Fruit fly (Drosophila melanogaster) whole organism, embryonic: ENCODE results near the gene CG6106.
A peak's percentile ranks its signal among the peaks of the same experiment; 100 is the strongest.

Source experiments
- Abd-B ChIP-seq: fragments of 200-800 bp; sonication (Bioruptor generic); optimal IDR thresholded peaks from 2 replicates; lab custom pipeline; 2018; ENCODE audit warnings: missing biosample characterization, mild to moderate bottlenecking, missing genetic modification characterization, moderate library complexity
- B-H2 ChIP-seq: fragments of 200-800 bp; sonication (Bioruptor generic); optimal IDR thresholded peaks from 2 replicates; lab custom pipeline; 2018; ENCODE audit warnings: missing biosample characterization, mild to moderate bottlenecking, missing genetic modification characterization
- Blimp-1 ChIP-seq: fragments of 200-800 bp; sonication (Bioruptor generic); optimal IDR thresholded peaks from 3 replicates; lab custom pipeline; 2018; ENCODE audit warnings: missing biosample characterization, missing genetic modification characterization, mild to moderate bottlenecking, moderate library complexity, missing genetic modification reagents
- CG10462 ChIP-seq: fragments of 200-800 bp; sonication (Bioruptor generic); optimal IDR thresholded peaks from 2 replicates; lab custom pipeline; 2016; ENCODE audit warnings: missing biosample characterization, missing genetic modification characterization
- CG11695 ChIP-seq: fragments of 200-800 bp; sonication (Bioruptor generic); IDR thresholded peaks from 3 replicates; pipeline ENCODE4 v1.3.6; 2022; ENCODE audit warnings: missing biosample characterization, missing genetic modification characterization
- CG11723 ChIP-seq: fragments of 200-800 bp; sonication (Bioruptor generic); optimal IDR thresholded peaks from 2 replicates; lab custom pipeline; 2017; ENCODE audit warnings: missing biosample characterization, mild to moderate bottlenecking, missing genetic modification characterization
- CG12071 ChIP-seq: fragments of 200-800 bp; sonication (Bioruptor generic); optimal IDR thresholded peaks from 3 replicates; lab custom pipeline; 2018; ENCODE audit warnings: missing biosample characterization, mild to moderate bottlenecking, missing genetic modification characterization
- CG12659 ChIP-seq: fragments of 200-800 bp; sonication (Bioruptor generic); optimal IDR thresholded peaks from 3 replicates; lab custom pipeline; 2017; ENCODE audit warnings: mild to moderate bottlenecking, missing biosample characterization, missing genetic modification reagents, missing genetic modification characterization
- CG12744 ChIP-seq: fragments of 200-800 bp; sonication (Bioruptor generic); optimal IDR thresholded peaks from 2 replicates; lab custom pipeline; 2016; ENCODE audit warnings: missing biosample characterization, missing genetic modification characterization
- CG13775 ChIP-seq: fragments of 200-800 bp; sonication (Bioruptor generic); optimal IDR thresholded peaks from 3 replicates; lab custom pipeline; 2017; ENCODE audit warnings: missing biosample characterization, mild to moderate bottlenecking, missing genetic modification characterization
- CG14441 ChIP-seq: fragments of 200-800 bp; sonication (Bioruptor generic); IDR thresholded peaks from 2 replicates; pipeline ENCODE4 v1.3.6; 2022; ENCODE audit warnings: missing biosample characterization, missing genetic modification characterization
- CG18764 ChIP-seq: fragments of 200-800 bp; sonication (Bioruptor generic); optimal IDR thresholded peaks from 3 replicates; lab custom pipeline; 2016; ENCODE audit warnings: missing biosample characterization, missing genetic modification characterization
- CG2202 ChIP-seq: fragments of 200-800 bp; sonication (Bioruptor generic); optimal IDR thresholded peaks from 2 replicates; lab custom pipeline; 2018; ENCODE audit warnings: missing biosample characterization, mild to moderate bottlenecking, missing genetic modification characterization
- CG2712 ChIP-seq: fragments of 200-800 bp; optimal IDR thresholded peaks from 3 replicates; lab custom pipeline; 2019; ENCODE audit warnings: missing biosample characterization, mild to moderate bottlenecking, missing genetic modification characterization, moderate library complexity
- CG30020 ChIP-seq: fragments of 200-800 bp; optimal IDR thresholded peaks from 2 replicates; lab custom pipeline; 2019; ENCODE audit warnings: missing biosample characterization, mild to moderate bottlenecking, missing genetic modification characterization, moderate library complexity
- CG5180 ChIP-seq: fragments of 200-800 bp; sonication (Bioruptor generic); optimal IDR thresholded peaks from 3 replicates; lab custom pipeline; 2017; ENCODE audit warnings: missing biosample characterization, missing genetic modification characterization, mild to moderate bottlenecking, moderate library complexity, missing genetic modification reagents
- CG7556 ChIP-seq: fragments of 200-800 bp; sonication (Bioruptor generic); optimal IDR thresholded peaks from 2 replicates; lab custom pipeline; 2017; ENCODE audit warnings: missing biosample characterization, mild to moderate bottlenecking, missing genetic modification characterization
- CG8924 ChIP-seq: fragments of 200-800 bp; optimal IDR thresholded peaks from 3 replicates; lab custom pipeline; 2019; ENCODE audit warnings: missing biosample characterization, mild to moderate bottlenecking, missing genetic modification characterization, moderate library complexity
- CkIIα-i1 ChIP-seq: fragments of 200-800 bp; sonication (Bioruptor generic); IDR thresholded peaks from 2 replicates; pipeline ENCODE4 v1.3.6; 2022; ENCODE audit warnings: missing biosample characterization, missing genetic modification characterization
- CoRest ChIP-seq: fragments of 200-800 bp; sonication (Bioruptor generic); optimal IDR thresholded peaks from 3 replicates; lab custom pipeline; 2018; ENCODE audit warnings: missing biosample characterization, mild to moderate bottlenecking, missing genetic modification characterization, moderate library complexity
- Deaf1 ChIP-seq: fragments of 200-800 bp; optimal IDR thresholded peaks from 3 replicates; lab custom pipeline; 2019; ENCODE audit warnings: missing biosample characterization, mild to moderate bottlenecking, missing genetic modification characterization, moderate library complexity
- Gsc ChIP-seq: fragments of 200-800 bp; sonication (Bioruptor generic); IDR thresholded peaks from 2 replicates; pipeline ENCODE4 v1.3.6; 2022; ENCODE audit warnings: missing biosample characterization, missing genetic modification characterization
- HLHmδ ChIP-seq: fragments of 200-800 bp; sonication (Bioruptor generic); optimal IDR thresholded peaks from 2 replicates; lab custom pipeline; 2018; ENCODE audit warnings: missing biosample characterization, mild to moderate bottlenecking, missing genetic modification characterization, moderate library complexity
- Hr39 ChIP-seq: fragments of >200 bp; optimal IDR thresholded peaks from 2 replicates; lab custom pipeline; 2017
- MESR4 ChIP-seq: fragments of 200-800 bp; sonication (Bioruptor generic); optimal IDR thresholded peaks from 2 replicates; lab custom pipeline; 2018; ENCODE audit warnings: missing biosample characterization, mild to moderate bottlenecking, missing genetic modification characterization, moderate library complexity
- Oli ChIP-seq: fragments of 200-800 bp; sonication (Bioruptor generic); optimal IDR thresholded peaks from 2 replicates; lab custom pipeline; 2018; ENCODE audit warnings: missing biosample characterization, mild to moderate bottlenecking, missing genetic modification characterization, moderate library complexity
- Taf1 ChIP-seq: fragments of 200-800 bp; sonication (Bioruptor generic); IDR thresholded peaks from 2 replicates; pipeline ENCODE4 v1.3.6; 2022; ENCODE audit warnings: missing biosample characterization, missing genetic modification characterization
- Vsx1 ChIP-seq: fragments of 200-800 bp; sonication (Bioruptor generic); optimal IDR thresholded peaks from 2 replicates; lab custom pipeline; 2017; ENCODE audit warnings: missing biosample characterization, mild to moderate bottlenecking, missing genetic modification characterization, missing genetic modification reagents
- bigmax ChIP-seq: fragments of 200-800 bp; sonication (Bioruptor generic); optimal IDR thresholded peaks from 2 replicates; lab custom pipeline; 2018; ENCODE audit warnings: missing biosample characterization, mild to moderate bottlenecking, missing genetic modification characterization
- bowl ChIP-seq: fragments of 200-800 bp; sonication (Bioruptor generic); IDR thresholded peaks from 2 replicates; pipeline ENCODE4 v1.3.6; 2022; ENCODE audit warnings: missing biosample characterization, missing genetic modification characterization
- chif ChIP-seq, 2 experiments: fragments of 200-800 bp; sonication (Bioruptor generic); optimal IDR thresholded peaks; 3 replicates each; lab custom pipeline; 2016; ENCODE audit warnings: missing biosample characterization in 2 of 2, missing genetic modification characterization in 2 of 2
- da ChIP-seq: fragments of 200-800 bp; sonication (Bioruptor generic); optimal IDR thresholded peaks from 2 replicates; lab custom pipeline; 2016; ENCODE audit warnings: missing biosample characterization, missing genetic modification characterization
- dpn ChIP-seq, 2 experiments: fragments of 200-800 bp; sonication (Bioruptor generic); optimal IDR thresholded peaks; 3 replicates each; lab custom pipeline; 2016; ENCODE audit warnings: missing biosample characterization in 2 of 2, missing genetic modification characterization in 2 of 2
- ems ChIP-seq: fragments of 200-800 bp; sonication (Bioruptor generic); optimal IDR thresholded peaks from 3 replicates; lab custom pipeline; 2016; ENCODE audit warnings: missing biosample characterization, missing genetic modification characterization
- fu2 ChIP-seq: fragments of 200-800 bp; sonication (Bioruptor generic); optimal IDR thresholded peaks from 2 replicates; lab custom pipeline; 2016; ENCODE audit warnings: missing biosample characterization, missing genetic modification characterization
- hbn ChIP-seq: fragments of 200-800 bp; sonication (Bioruptor generic); IDR thresholded peaks from 2 replicates; pipeline ENCODE4 v1.3.6; 2022; ENCODE audit warnings: missing biosample characterization, missing genetic modification characterization; ENCODE audit not compliant: partially characterized antibody
- hkb ChIP-seq, 2 experiments: fragments of 200-800 bp in 1 of 2; fragments of >200 bp in 1 of 2; sonication (Bioruptor generic) in 1 of 2; IDR thresholded peaks in 1 of 2; optimal IDR thresholded peaks in 1 of 2; 2 replicates each; pipeline versions ENCODE4 v1.3.6 to Lab custom; 2017 to 2022; ENCODE audit warnings: missing biosample characterization in 1 of 2, missing genetic modification characterization in 1 of 2
- jigr1 ChIP-seq: fragments of 200-800 bp; sonication (Bioruptor generic); IDR thresholded peaks from 3 replicates; pipeline ENCODE4 v1.3.6; 2022; ENCODE audit warnings: missing biosample characterization, missing genetic modification characterization
- knrl ChIP-seq: fragments of 200-800 bp; sonication (Bioruptor generic); IDR thresholded peaks from 3 replicates; pipeline ENCODE4 v1.3.6; 2022; ENCODE audit warnings: missing biosample characterization, missing genetic modification characterization; ENCODE audit not compliant: partially characterized antibody
- lab ChIP-seq: fragments of 200-800 bp; sonication (Bioruptor generic); optimal IDR thresholded peaks from 3 replicates; lab custom pipeline; 2017; ENCODE audit warnings: missing biosample characterization, missing genetic modification characterization, mild to moderate bottlenecking, moderate library complexity, missing genetic modification reagents
- nau ChIP-seq: fragments of 200-800 bp; sonication (Bioruptor generic); optimal IDR thresholded peaks from 3 replicates; lab custom pipeline; 2017; ENCODE audit warnings: missing biosample characterization, mild to moderate bottlenecking, missing genetic modification characterization, missing genetic modification reagents
- sens ChIP-seq: fragments of 200-800 bp; sonication (Bioruptor generic); peaks from one replicate; lab custom pipeline; 2016; ENCODE audit warnings: missing biosample characterization, missing genetic modification characterization
- seq ChIP-seq: fragments of 200-800 bp; sonication (Bioruptor generic); IDR thresholded peaks from 2 replicates; pipeline ENCODE4 v1.3.6; 2022; ENCODE audit warnings: missing biosample characterization, missing genetic modification characterization
- sr ChIP-seq: fragments of 200-800 bp; sonication (Bioruptor generic); IDR thresholded peaks from 3 replicates; pipeline ENCODE4 v1.3.6; 2022; ENCODE audit warnings: missing biosample characterization, missing genetic modification characterization
- tap ChIP-seq: fragments of 200-800 bp; optimal IDR thresholded peaks from 3 replicates; lab custom pipeline; 2019; ENCODE audit warnings: missing biosample characterization, mild to moderate bottlenecking, missing genetic modification characterization, moderate library complexity
- tgo ChIP-seq: fragments of 200-800 bp; sonication (Bioruptor generic); IDR thresholded peaks from 3 replicates; pipeline ENCODE4 v1.3.6; 2022; ENCODE audit warnings: missing biosample characterization, missing genetic modification characterization
- tx ChIP-seq: fragments of 200-800 bp; sonication (Bioruptor generic); optimal IDR thresholded peaks from 2 replicates; lab custom pipeline; 2016; ENCODE audit warnings: missing biosample characterization, missing genetic modification characterization
- usp ChIP-seq: fragments of >200 bp; optimal IDR thresholded peaks from 2 replicates; lab custom pipeline; 2017; ENCODE audit warnings: missing biosample characterization, missing genetic modification characterization
- wek ChIP-seq: fragments of 200-800 bp; sonication (Bioruptor generic); optimal IDR thresholded peaks from 3 replicates; lab custom pipeline; 2018; ENCODE audit warnings: missing biosample characterization, mild to moderate bottlenecking, missing genetic modification characterization, moderate library complexity

CG6106 gene

DNA sequence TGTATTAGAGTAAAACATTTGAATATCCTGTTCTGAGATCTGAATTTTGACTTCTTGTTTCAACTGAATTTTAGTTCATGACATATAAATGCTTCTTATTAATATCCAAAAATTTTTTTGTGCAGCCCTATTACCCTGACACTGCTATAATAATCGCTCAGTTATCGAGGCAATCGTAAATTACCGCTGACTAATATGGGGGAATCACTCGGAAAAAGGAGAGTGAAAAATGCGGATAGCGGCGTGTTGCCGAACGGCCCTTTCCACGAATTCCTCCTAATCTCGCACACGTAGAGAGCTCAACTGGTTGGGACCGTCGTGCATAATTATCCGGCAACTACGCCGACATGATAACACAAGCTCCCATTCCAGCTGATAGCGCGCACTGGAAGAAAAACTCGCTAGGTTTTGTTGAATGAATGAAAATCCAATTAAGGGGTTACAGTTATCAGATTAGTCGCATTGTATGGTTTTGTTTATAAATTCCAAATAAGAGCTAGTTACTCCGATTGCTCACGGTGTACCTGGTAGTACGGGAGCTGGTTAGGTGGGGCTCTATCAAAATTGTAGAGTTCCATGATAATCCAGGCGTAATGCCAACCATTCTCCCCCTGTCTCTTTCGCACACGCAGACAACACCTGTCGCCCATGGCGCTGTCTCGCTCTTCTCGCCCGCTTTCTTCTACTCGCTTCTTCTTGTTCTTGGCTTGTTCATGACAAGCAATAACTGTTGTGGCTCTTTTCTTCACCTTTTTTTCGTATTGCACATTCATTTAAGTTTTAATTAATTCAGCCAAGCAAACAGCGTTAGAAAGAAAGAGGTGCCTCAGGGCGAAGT lies 9.3 kb downstream of the CG6106 start (continued):
- TF ChIP-seq CG12659 (GFP tag; lab: Kevin White, UChicago): peak; percentile 67
- TF ChIP-seq CG18764: peak; percentile 1
- no peak for TF ChIP-seq CG2202 (tag; lab: Kevin White, UChicago)
- no peak for TF ChIP-seq usp (GFP tag; lab: Kevin White, UChicago)
- peak; percentile 23 for TF ChIP-seq CG13775 (GFP tag; lab: Kevin White, UChicago)
- peak; percentile 21 for TF ChIP-seq CoRest (tag; lab: Kevin White, UChicago)
- TF ChIP-seq Gsc (GFP tag; lab: Robert Waterston, UW): no peak
- TF ChIP-seq CG7556 (GFP tag; lab: Kevin White, UChicago): peak; percentile 71
- no peak for TF ChIP-seq CkIIα-i1 (GFP tag; lab: Robert Waterston, UW)
- TF ChIP-seq CG10462 (GFP tag; lab: Kevin White, UChicago): no peak
- TF ChIP-seq knrl (GFP tag; lab: Robert Waterston, UW): no peak
- no peak for TF ChIP-seq Hr39 (lab: Kevin White, UChicago)
- TF ChIP-seq lab (GFP tag; lab: Kevin White, UChicago): peak; percentile 90
- peak; percentile 38 for TF ChIP-seq wek (GFP tag; lab: Kevin White, UChicago)
- TF ChIP-seq Oli (tag; lab: Kevin White, UChicago): peak; percentile 9
- peak; percentile 62 for TF ChIP-seq CG5180 (GFP tag; lab: Kevin White, UChicago)
- peak; percentile 45 for TF ChIP-seq Deaf1 (tag; lab: Kevin White, UChicago)
- TF ChIP-seq CG8924 (tag; lab: Kevin White, UChicago): peak; percentile 53
- peak; percentile 45 for TF ChIP-seq Abd-B (GFP tag; lab: Kevin White, UChicago)
- peak; percentile 37 to 51 for TF ChIP-seq chif (GFP tag; optimal IDR thresholded peaks at IDR 0.05; lab: Kevin White, UChicago)
- no peak for TF ChIP-seq nau
- peak; percentile 53; the same call in 1 of the 2 replicates for TF ChIP-seq seq (GFP tag; lab: Robert Waterston, UW)
- peak; percentile 50 for TF ChIP-seq CG11723 (GFP tag; lab: Kevin White, UChicago)
- no peak for TF ChIP-seq MESR4 (GFP tag; lab: Kevin White, UChicago)
- TF ChIP-seq CG11695: 0 out of 3 replicates have a peak, but pooled peaks have one; percentile 24
- peak; percentile 62 for TF ChIP-seq bowl (GFP tag; lab: Robert Waterston, UW)
- TF ChIP-seq CG30020 (tag; lab: Kevin White, UChicago): no peak
- TF ChIP-seq tx: peak; percentile 27
- no peak for TF ChIP-seq hkb (optimal IDR thresholded peaks at IDR 0.05; lab: Kevin White, UChicago)
- TF ChIP-seq hkb (GFP tag; IDR thresholded peaks at IDR 0.05; lab: Robert Waterston, UW): peak; percentile 62
- TF ChIP-seq dpn (GFP tag; optimal IDR thresholded peaks at IDR 0.05; lab: Kevin White, UChicago): peak; percentile 65 to 70
- TF ChIP-seq da (GFP tag; lab: Kevin White, UChicago): no peak
- peak; percentile 55 for TF ChIP-seq Blimp-1 (GFP tag; lab: Kevin White, UChicago)
- no peak for TF ChIP-seq CG12744 (GFP tag; lab: Kevin White, UChicago)
- peak; percentile 64 for TF ChIP-seq ems
- peak; percentile 46 for TF ChIP-seq tap (tag; lab: Kevin White, UChicago)
- peak; percentile 64 for TF ChIP-seq tgo
- no peak for TF ChIP-seq sr (GFP tag; lab: Robert Waterston, UW)
- TF ChIP-seq CG2712: peak; percentile 52
- TF ChIP-seq CG14441: peak; percentile 79
- peak; percentile 80 for TF ChIP-seq sens (GFP tag; lab: Kevin White, UChicago)
- peak; percentile 74 for TF ChIP-seq CG12071 (GFP tag; lab: Kevin White, UChicago)
- no peak for TF ChIP-seq jigr1 (GFP tag; lab: Robert Waterston, UW)
- no peak for TF ChIP-seq HLHmδ (GFP tag; lab: Kevin White, UChicago)
- no peak for TF ChIP-seq bigmax (GFP tag; lab: Kevin White, UChicago)
- no peak for TF ChIP-seq hbn (GFP tag; lab: Robert Waterston, UW)
- TF ChIP-seq Vsx1 (GFP tag; lab: Kevin White, UChicago): peak; percentile 2
- TF ChIP-seq Taf1 (GFP tag; lab: Robert Waterston, UW): peak; percentile 80
- TF ChIP-seq fu2 (GFP tag; lab: Kevin White, UChicago): peak; percentile 59
- TF ChIP-seq B-H2 (GFP tag; lab: Kevin White, UChicago): peak; percentile 63
